Worm (Caenorhabditis elegans) whole organism, early embryonic: ENCODE measurements around the gene F53F4.16.

ENCODE experiments used
- ama-1 ChIP-seq: fragments of 150-350 bp; optimal IDR thresholded peaks from 2 replicates; lab custom pipeline; 2014
- ceh-13 ChIP-seq: fragments of 200-800 bp; sonication (Bioruptor generic); optimal IDR thresholded peaks from 2 replicates; lab custom pipeline; 2018; ENCODE audit warnings: mild to moderate bottlenecking, missing genetic modification characterization, missing compliant biosample characterization
- ets-7 ChIP-seq: sonication (generic microtip); optimal IDR thresholded peaks from 2 replicates; lab custom pipeline; 2016; ENCODE audit warnings: missing genotype, missing genetic modification characterization, missing compliant biosample characterization
- flt-1 ChIP-seq: fragments of 200-800 bp; sonication (Bioruptor generic); IDR thresholded peaks from 2 replicates; pipeline ENCODE4 v1.3.6; 2022; ENCODE audit warnings: missing genetic modification characterization, missing compliant biosample characterization
- hmbx-1 ChIP-seq: sonication (generic microtip); optimal IDR thresholded peaks from 2 replicates; lab custom pipeline; 2016; ENCODE audit warnings: mild to moderate bottlenecking, missing genetic modification characterization, missing compliant biosample characterization
- hmg-4 ChIP-seq: fragments of 200-800 bp; sonication (Bioruptor generic); optimal IDR thresholded peaks from 2 replicates; lab custom pipeline; 2018; ENCODE audit warnings: mild to moderate bottlenecking, missing genetic modification characterization, missing compliant biosample characterization
- hnd-1 ChIP-seq: sonication (generic microtip); optimal IDR thresholded peaks from 2 replicates; lab custom pipeline; 2016; ENCODE audit warnings: missing genetic modification characterization, missing compliant biosample characterization
- pes-1 ChIP-seq: fragments of 200-800 bp; sonication (Bioruptor generic); IDR thresholded peaks from 2 replicates; pipeline ENCODE4 v1.3.6; 2022; ENCODE audit warnings: missing genetic modification reagents, missing genetic modification characterization, missing compliant biosample characterization
- sea-1 ChIP-seq: fragments of 200-800 bp; sonication (Bioruptor generic); conservative IDR thresholded peaks from 2 replicates; pipeline ENCODE4 v1.3.6; 2022; ENCODE audit warnings: missing genetic modification characterization, missing compliant biosample characterization
- tbx-11 ChIP-seq: fragments of 200-800 bp; sonication (Bioruptor generic); IDR thresholded peaks from 2 replicates; pipeline ENCODE4 v1.3.6; 2022; ENCODE audit warnings: missing genetic modification characterization, missing compliant biosample characterization
- tbx-37 ChIP-seq: fragments of 200-800 bp; sonication (Bioruptor generic); conservative IDR thresholded peaks from 2 replicates; pipeline ENCODE4 v1.3.6; 2022; ENCODE audit warnings: missing genetic modification reagents, missing genetic modification characterization, missing compliant biosample characterization

- TF ChIP-seq ama-1 (lab: Kevin White, UChicago) (no peak), hmbx-1 (tag; lab: Kevin White, UChicago) (no peak), flt-1 (no peak), hnd-1 (tag; lab: Kevin White, UChicago) (no peak), pes-1 (no peak), ets-7 (tag; lab: Kevin White, UChicago) (no peak), tbx-11 (GFP tag; lab: Robert Waterston, UW) (no peak), sea-1 (GFP tag; lab: Robert Waterston, UW) (no peak), tbx-37 (GFP tag; lab: Robert Waterston, UW) (no peak), ceh-13 (GFP tag; lab: Kevin White, UChicago) (no peak), hmg-4 (GFP tag; lab: Kevin White, UChicago) (no peak)
Observed at ce11 chrV:13624424-13624823, 2.8 kb upstream of the F53F4.16 start, which contains the start of gene F53F4.11.
